Worm (Caenorhabditis elegans) whole organism, mixed stage, embryonic: Measurements from ENCODE around the gene C25A8.5.

Experiments used
- bed-3 ChIP-seq: fragments of 200-800 bp; sonication (Bioruptor generic); optimal IDR thresholded peaks from 3 replicates; lab custom pipeline; 2018; ENCODE audit warnings: mild to moderate bottlenecking, missing genetic modification characterization, moderate library complexity, missing compliant biosample characterization
- blmp-1 ChIP-seq: fragments of 150-350 bp; optimal IDR thresholded peaks from 2 replicates; lab custom pipeline; 2014; ENCODE audit warnings: missing biosample characterization, missing genetic modification characterization
- ceh-39 ChIP-seq: fragments of 150-350 bp; optimal IDR thresholded peaks from 2 replicates; lab custom pipeline; 2014; ENCODE audit warnings: missing biosample characterization, missing genetic modification characterization
- ceh-43 ChIP-seq: fragments of 200-800 bp; sonication (Bioruptor generic); optimal IDR thresholded peaks from 2 replicates; lab custom pipeline; 2018; ENCODE audit warnings: mild to moderate bottlenecking, missing genetic modification characterization, moderate library complexity, missing compliant biosample characterization
- ceh-83 ChIP-seq: fragments of 200-800 bp; sonication (Bioruptor generic); optimal IDR thresholded peaks from 2 replicates; lab custom pipeline; 2018; ENCODE audit warnings: mild to moderate bottlenecking, missing genetic modification characterization, missing compliant biosample characterization
- ces-1 ChIP-seq: fragments of 150-350 bp; optimal IDR thresholded peaks from 2 replicates; lab custom pipeline; 2014; ENCODE audit warnings: missing biosample characterization, missing genetic modification reagents, missing genetic modification characterization
- cnd-1 ChIP-seq: fragments of 200-800 bp; sonication (Bioruptor generic); optimal IDR thresholded peaks from 2 replicates; lab custom pipeline; 2018; ENCODE audit warnings: mild to moderate bottlenecking, missing genetic modification characterization, missing compliant biosample characterization
- elt-1 ChIP-seq: sonication (generic microtip); optimal IDR thresholded peaks from 2 replicates; lab custom pipeline; 2017; ENCODE audit warnings: missing genetic modification characterization, mild to moderate bottlenecking, missing compliant biosample characterization, antibody characterized with exemption, moderate library complexity, borderline replicate concordance; ENCODE audit not compliant: insufficient read depth
- elt-3 ChIP-seq: fragments of 150-350 bp; optimal IDR thresholded peaks from 2 replicates; lab custom pipeline; 2014; ENCODE audit warnings: missing biosample characterization, missing genetic modification characterization
- flh-1 ChIP-seq: fragments of 200-800 bp; sonication (Bioruptor generic); optimal IDR thresholded peaks from 2 replicates; lab custom pipeline; 2018; ENCODE audit warnings: mild to moderate bottlenecking, missing genetic modification characterization, moderate library complexity, missing compliant biosample characterization
- lin-13 ChIP-seq: fragments of 150-350 bp; optimal IDR thresholded peaks from 2 replicates; lab custom pipeline; 2014; ENCODE audit warnings: missing biosample characterization, missing genetic modification characterization
- lin-32 ChIP-seq: fragments of 200-800 bp; sonication (Bioruptor generic); optimal IDR thresholded peaks from 2 replicates; lab custom pipeline; 2018; ENCODE audit warnings: mild to moderate bottlenecking, missing genetic modification characterization, missing compliant biosample characterization
- lsy-2 ChIP-seq: fragments of 150-350 bp; optimal IDR thresholded peaks from 2 replicates; lab custom pipeline; 2014; ENCODE audit warnings: missing biosample characterization, missing genetic modification characterization
- mab-5 ChIP-seq: fragments of 150-350 bp; optimal IDR thresholded peaks from 2 replicates; lab custom pipeline; 2014; ENCODE audit warnings: missing biosample characterization, missing genetic modification characterization
- mep-1 ChIP-seq: fragments of 150-350 bp; optimal IDR thresholded peaks from 2 replicates; lab custom pipeline; 2017; ENCODE audit warnings: missing biosample characterization, missing genetic modification reagents, missing genetic modification characterization, inconsistent platforms
- mls-2 ChIP-seq: sonication (generic microtip); optimal IDR thresholded peaks from 2 replicates; lab custom pipeline; 2016; ENCODE audit warnings: mild to moderate bottlenecking, missing genetic modification characterization, moderate library complexity, missing compliant biosample characterization
- nhr-76 ChIP-seq: sonication (generic microtip); optimal IDR thresholded peaks from 2 replicates; lab custom pipeline; 2017; ENCODE audit warnings: missing biosample characterization, missing genetic modification characterization
- pha-4 ChIP-seq: fragments of 150-350 bp; optimal IDR thresholded peaks from 2 replicates; lab custom pipeline; 2018; ENCODE audit warnings: missing biosample characterization, missing genetic modification reagents, missing genetic modification characterization
- sem-2 ChIP-seq: fragments of 200-800 bp; sonication (Bioruptor generic); optimal IDR thresholded peaks from 2 replicates; lab custom pipeline; 2018; ENCODE audit warnings: mild to moderate bottlenecking, missing genetic modification characterization, missing compliant biosample characterization
- snpc-4 ChIP-seq: fragments of 150-350 bp; optimal IDR thresholded peaks from 2 replicates; lab custom pipeline; 2014; ENCODE audit warnings: missing biosample characterization, missing genetic modification characterization
- sptf-1 ChIP-seq: sonication (generic microtip); optimal IDR thresholded peaks from 2 replicates; lab custom pipeline; 2017; ENCODE audit warnings: mild to moderate bottlenecking, missing genetic modification characterization, moderate library complexity, missing compliant biosample characterization
- tbx-8 ChIP-seq: fragments of 200-800 bp; sonication (Bioruptor generic); optimal IDR thresholded peaks from 2 replicates; lab custom pipeline; 2018; ENCODE audit warnings: mild to moderate bottlenecking, missing genetic modification characterization, moderate library complexity, missing compliant biosample characterization
- unc-120 ChIP-seq: sonication (generic microtip); optimal IDR thresholded peaks from 2 replicates; lab custom pipeline; 2017; ENCODE audit warnings: missing genetic modification characterization, missing compliant biosample characterization; ENCODE audit not compliant: poor library complexity, severe bottlenecking
- unc-39 ChIP-seq: fragments of 150-350 bp; optimal IDR thresholded peaks from 2 replicates; lab custom pipeline; 2014; ENCODE audit warnings: missing biosample characterization, missing genetic modification characterization
- unc-62 ChIP-seq: fragments of 150-350 bp; optimal IDR thresholded peaks from 2 replicates; lab custom pipeline; 2014; ENCODE audit warnings: missing biosample characterization, missing genetic modification reagents, missing genetic modification characterization
- zip-8 ChIP-seq: fragments of 150-350 bp; optimal IDR thresholded peaks from 2 replicates; lab custom pipeline; 2014; ENCODE audit warnings: missing biosample characterization, missing genetic modification characterization
- ztf-11 ChIP-seq: fragments of 150-350 bp; optimal IDR thresholded peaks from 2 replicates; lab custom pipeline; 2014; ENCODE audit warnings: missing biosample characterization, missing genetic modification characterization

C25A8.5 gene

DNA sequence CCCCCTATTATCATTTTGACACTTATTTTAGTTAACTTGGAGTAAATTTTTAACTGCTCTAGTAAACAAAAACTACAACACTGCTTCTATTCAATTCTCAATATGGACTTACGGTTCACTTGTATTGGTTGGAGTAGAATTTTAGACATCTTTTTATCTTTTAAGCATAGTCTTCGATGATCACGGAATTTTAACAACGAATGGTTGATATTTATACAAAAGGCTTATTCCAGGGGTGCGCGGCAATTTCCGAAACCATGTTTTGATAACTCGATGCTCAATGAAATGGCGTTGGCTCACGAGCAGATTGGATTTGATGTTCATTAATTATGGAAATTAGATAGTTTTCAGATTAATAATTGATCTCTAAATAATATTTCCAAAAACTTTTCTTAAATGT is 44.1 kb downstream of the C25A8.5 start:
- no peak for TF ChIP-seq lin-13 (tag; lab: Kevin White, UChicago)
- no peak for TF ChIP-seq bed-3 (GFP tag; lab: Kevin White, UChicago)
- no peak for TF ChIP-seq ces-1 (GFP tag; lab: Kevin White, UChicago)
- TF ChIP-seq ztf-11 (tag; lab: Kevin White, UChicago) = no peak
- TF ChIP-seq nhr-76 = no peak
- TF ChIP-seq mep-1 (tag; lab: Kevin White, UChicago) = no peak
- no peak for TF ChIP-seq flh-1
- TF ChIP-seq mab-5 (tag; lab: Kevin White, UChicago) = no peak
- TF ChIP-seq blmp-1 (tag; lab: Kevin White, UChicago) = no peak

DNA sequence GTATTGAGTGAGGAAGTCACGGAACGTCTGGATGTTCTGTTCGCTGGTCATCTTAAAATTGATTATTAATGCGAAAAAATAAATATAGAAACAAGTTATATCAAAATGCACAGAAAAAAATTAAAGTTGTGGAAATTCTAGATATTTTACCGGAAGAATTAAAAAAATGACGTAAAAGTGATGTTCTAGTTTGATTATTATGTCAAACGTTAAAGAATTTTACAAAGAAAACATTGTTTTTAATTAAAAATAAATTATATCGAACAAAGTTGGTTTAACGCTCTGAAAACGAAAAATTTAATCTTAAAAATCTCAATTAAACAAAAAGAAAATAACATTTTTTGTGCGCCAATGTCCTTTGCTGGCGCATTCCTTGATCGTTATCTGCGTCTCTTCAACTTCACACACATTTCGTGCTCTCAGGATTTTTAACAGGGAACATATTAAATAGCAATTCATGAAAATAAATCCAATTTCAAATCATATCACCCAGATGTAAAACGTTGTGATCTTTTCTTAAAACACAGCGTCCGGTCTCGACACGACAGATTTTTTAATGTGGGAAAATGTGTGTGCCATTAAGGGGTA is 45.3 kb downstream of the C25A8.5 start, which contains the start of gene tin-9.1:
Gene tin-9.1, minus strand, starts transcription at position 51 of the 588 bp plus-strand sequence.
- TF ChIP-seq sptf-1 = no peak
- TF ChIP-seq lin-13 (tag; lab: Kevin White, UChicago) = peak; percentile 19
- peak; percentile 62 for TF ChIP-seq ces-1 (GFP tag; lab: Kevin White, UChicago)
- TF ChIP-seq pha-4 = peak; percentile 26
- peak; percentile 69 for TF ChIP-seq lsy-2 (tag; lab: Kevin White, UChicago)
- no peak for TF ChIP-seq ceh-39 (tag; lab: Kevin White, UChicago)
- TF ChIP-seq mep-1 (tag; lab: Kevin White, UChicago) = peak; percentile 45
- TF ChIP-seq mab-5 (tag; lab: Kevin White, UChicago) = no peak

DNA sequence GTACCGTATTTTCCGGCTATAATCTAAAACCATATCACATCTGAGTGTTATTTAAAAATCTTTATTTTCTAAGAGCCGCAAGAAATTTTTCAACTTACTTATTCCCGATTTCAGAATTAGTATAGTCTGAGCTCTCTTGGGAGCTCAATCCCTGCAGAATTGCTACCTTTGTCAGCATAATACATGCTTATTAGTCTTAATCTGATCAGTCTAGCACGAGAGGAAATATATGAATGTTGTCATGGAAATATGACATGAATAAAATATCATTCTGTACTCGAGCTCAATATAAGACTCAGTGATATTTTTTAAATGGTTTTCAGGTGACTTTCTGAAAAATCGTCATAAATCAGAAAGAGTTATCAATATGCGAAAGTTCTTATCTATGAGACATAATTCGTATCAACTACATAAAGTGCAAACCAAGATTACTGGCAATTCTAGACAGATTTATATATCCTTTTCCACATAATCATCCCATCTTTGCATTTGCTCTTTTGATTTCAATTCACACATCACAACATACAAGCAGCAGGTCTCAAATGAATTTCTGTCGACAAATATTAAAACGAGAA is 46.1 kb downstream of the C25A8.5 start:
- TF ChIP-seq nhr-76 (no peak), snpc-4 (no peak), sem-2 (GFP tag; lab: Kevin White, UChicago) (no peak), zip-8 (tag; lab: Kevin White, UChicago) (no peak), ceh-43 (GFP tag; lab: Kevin White, UChicago) (no peak), ceh-83 (no peak), ztf-11 (tag; lab: Kevin White, UChicago) (no peak), flh-1 (no peak), pha-4 (no peak), mep-1 (tag; lab: Kevin White, UChicago) (no peak), unc-39 (tag; lab: Kevin White, UChicago) (no peak)

DNA sequence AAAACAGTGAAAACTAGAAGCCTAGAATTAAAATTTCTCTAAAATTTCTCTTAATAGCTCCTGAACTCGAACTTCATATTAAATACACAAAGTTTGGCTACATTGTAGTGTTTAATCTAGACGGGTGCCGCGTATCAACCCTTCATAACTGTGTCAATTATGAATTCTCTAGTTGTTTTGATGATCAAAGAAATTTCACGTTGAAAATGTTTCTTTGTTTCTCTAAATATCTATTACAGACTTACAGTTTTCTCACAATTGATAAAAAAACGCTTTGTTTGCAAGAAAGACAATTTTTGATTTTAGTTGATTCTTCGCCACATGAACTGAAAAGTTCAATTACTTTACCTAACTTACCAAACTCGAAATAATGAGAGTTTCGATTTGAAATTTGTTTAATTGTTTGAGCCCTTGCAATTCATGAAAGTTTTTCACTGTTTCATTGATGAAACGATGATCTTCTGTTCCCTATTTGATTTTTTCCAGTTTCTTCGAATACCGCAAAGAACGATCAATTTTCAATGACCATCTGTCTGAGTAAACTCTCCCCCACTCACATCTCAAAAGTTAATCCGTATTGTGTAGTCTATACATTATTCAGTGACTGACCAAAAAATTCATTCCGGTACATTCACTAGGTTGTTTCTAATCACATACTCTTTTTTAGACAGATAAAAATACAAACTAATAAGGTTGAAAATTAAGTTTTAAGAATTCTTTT is 47.5 kb downstream of the C25A8.5 start:
- TF ChIP-seq mep-1 (tag; lab: Kevin White, UChicago) (no peak), pha-4 (no peak), tbx-8 (GFP tag; lab: Kevin White, UChicago) (no peak), elt-1 (no peak), mab-5 (tag; lab: Kevin White, UChicago) (no peak), ceh-43 (GFP tag; lab: Kevin White, UChicago) (no peak), ces-1 (GFP tag; lab: Kevin White, UChicago) (no peak), ztf-11 (tag; lab: Kevin White, UChicago) (no peak), unc-120 (no peak), lin-13 (tag; lab: Kevin White, UChicago) (no peak), zip-8 (tag; lab: Kevin White, UChicago) (no peak), elt-3 (tag; lab: Kevin White, UChicago) (no peak), ceh-39 (tag; lab: Kevin White, UChicago) (no peak), lin-32 (GFP tag; lab: Kevin White, UChicago) (no peak), cnd-1 (tag; lab: Kevin White, UChicago) (no peak)

DNA sequence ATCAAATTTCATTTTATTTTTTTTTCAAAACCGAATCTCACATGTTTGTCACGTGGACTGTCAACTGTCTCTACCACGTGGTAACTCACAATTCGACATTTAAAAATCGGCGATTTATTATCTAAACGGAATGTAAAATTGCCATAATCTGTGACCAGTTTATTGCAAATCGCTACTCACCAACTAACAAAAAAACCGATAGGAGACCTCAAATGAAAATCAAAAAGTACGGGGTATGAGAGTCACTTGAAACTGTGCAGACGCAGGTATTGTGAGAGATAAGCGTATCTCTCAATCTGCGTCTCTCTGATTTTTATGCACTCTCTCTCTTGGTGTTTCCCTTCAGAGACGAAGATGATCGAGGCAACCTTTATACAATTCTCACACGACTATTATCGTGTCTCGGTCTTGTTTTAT is 48.5 kb downstream of the C25A8.5 start:
- TF ChIP-seq unc-62 (GFP tag; lab: Kevin White, UChicago) (peak; percentile 16), sptf-1 (no peak), unc-120 (peak; percentile 1), mls-2 (tag; lab: Kevin White, UChicago) (no peak), elt-3 (tag; lab: Kevin White, UChicago) (peak; percentile 69), bed-3 (GFP tag; lab: Kevin White, UChicago) (no peak), tbx-8 (GFP tag; lab: Kevin White, UChicago) (no peak)
